Worm (Caenorhabditis elegans) whole organism, L3 larva: Measurements from ENCODE around the gene unc-4.
A peak's percentile ranks its signal among the peaks of the same experiment; 100 is the strongest.

Experiments
- R02D3.7 ChIP-seq: fragments of 150-350 bp; optimal IDR thresholded peaks from 2 replicates; lab custom pipeline; 2014; ENCODE audit warnings: missing biosample characterization, missing genetic modification characterization
- ZK546.5 ChIP-seq: sonication (generic microtip); optimal IDR thresholded peaks from 2 replicates; lab custom pipeline; 2017; ENCODE audit warnings: missing biosample characterization, missing genetic modification characterization
- aly-2 ChIP-seq: fragments of 150-350 bp; optimal IDR thresholded peaks from 2 replicates; lab custom pipeline; 2014; ENCODE audit warnings: missing biosample characterization, missing genetic modification characterization
- ceh-28 ChIP-seq: fragments of 150-350 bp; optimal IDR thresholded peaks from 2 replicates; lab custom pipeline; 2014; ENCODE audit warnings: missing biosample characterization, missing genetic modification reagents, missing genetic modification characterization
- ceh-82 ChIP-seq: fragments of 150-350 bp; optimal IDR thresholded peaks from 2 replicates; lab custom pipeline; 2014; ENCODE audit warnings: missing biosample characterization, missing genetic modification characterization
- elt-3 ChIP-seq, 3 experiments: fragments of 150-350 bp in 1 of 3; sonication (generic microtip) in 2 of 3; optimal IDR thresholded peaks; 2 replicates in 2 of 3; 4 replicates in 1 of 3; lab custom pipeline; 2014 to 2017; ENCODE audit warnings: missing biosample characterization in 3 of 3, missing genetic modification characterization in 3 of 3
- eor-1 ChIP-seq, 2 experiments: fragments of 150-350 bp; optimal IDR thresholded peaks; 2 replicates each; lab custom pipeline; 2014 to 2018; ENCODE audit warnings: missing biosample characterization in 2 of 2, missing genetic modification characterization in 2 of 2
- fkh-2 ChIP-seq: fragments of 150-350 bp; optimal IDR thresholded peaks from 2 replicates; lab custom pipeline; 2014; ENCODE audit warnings: missing biosample characterization, missing genetic modification reagents, missing genetic modification characterization
- fos-1 ChIP-seq: fragments of 150-350 bp; optimal IDR thresholded peaks from 2 replicates; lab custom pipeline; 2014; ENCODE audit warnings: missing biosample characterization, missing genetic modification characterization
- hmg-11 ChIP-seq: sonication (generic microtip); optimal IDR thresholded peaks from 2 replicates; lab custom pipeline; 2016; ENCODE audit warnings: missing genetic modification characterization, missing compliant biosample characterization
- jun-1 ChIP-seq: fragments of 150-350 bp; optimal IDR thresholded peaks from 2 replicates; lab custom pipeline; 2014; ENCODE audit warnings: missing biosample characterization, missing genetic modification reagents, missing genetic modification characterization
- lin-15B ChIP-seq: fragments of 150-350 bp; optimal IDR thresholded peaks from 2 replicates; lab custom pipeline; 2014; ENCODE audit warnings: missing biosample characterization, missing genetic modification characterization
- lin-39 ChIP-seq: fragments of 150-350 bp; optimal IDR thresholded peaks from 2 replicates; lab custom pipeline; 2018; ENCODE audit warnings: missing biosample characterization, missing genetic modification reagents, missing genetic modification characterization
- lsy-12 ChIP-seq: sonication (generic microtip); optimal IDR thresholded peaks from 2 replicates; lab custom pipeline; 2016; ENCODE audit warnings: mild to moderate bottlenecking, missing genetic modification characterization, missing compliant biosample characterization
- mdl-1 ChIP-seq: fragments of 150-350 bp; optimal IDR thresholded peaks from 2 replicates; lab custom pipeline; 2014; ENCODE audit warnings: missing biosample characterization, missing genetic modification characterization
- mml-1 ChIP-seq: fragments of 150-350 bp; sonication (generic microtip); optimal IDR thresholded peaks from 3 replicates; lab custom pipeline; 2014; ENCODE audit warnings: missing biosample characterization, missing genetic modification characterization
- nhr-11 ChIP-seq: fragments of 150-350 bp; optimal IDR thresholded peaks from 2 replicates; lab custom pipeline; 2014; ENCODE audit warnings: missing biosample characterization, missing genetic modification characterization
- nhr-12 ChIP-seq: fragments of 150-350 bp; optimal IDR thresholded peaks from 2 replicates; lab custom pipeline; 2014; ENCODE audit warnings: missing biosample characterization, missing genetic modification characterization
- nhr-23 ChIP-seq: fragments of 150-350 bp; optimal IDR thresholded peaks from 2 replicates; lab custom pipeline; 2014; ENCODE audit warnings: missing biosample characterization, missing genetic modification reagents, missing genetic modification characterization
- nhr-237 ChIP-seq: fragments of 150-350 bp; optimal IDR thresholded peaks from 2 replicates; lab custom pipeline; 2014; ENCODE audit warnings: missing biosample characterization, missing genetic modification characterization
- nhr-25 ChIP-seq: sonication (generic microtip); optimal IDR thresholded peaks from 2 replicates; lab custom pipeline; 2017; ENCODE audit warnings: missing biosample characterization, missing genetic modification characterization
- nhr-28 ChIP-seq: fragments of 150-350 bp; optimal IDR thresholded peaks from 2 replicates; lab custom pipeline; 2014; ENCODE audit warnings: missing biosample characterization, missing genetic modification characterization
- nhr-43 ChIP-seq: sonication (generic microtip); optimal IDR thresholded peaks from 2 replicates; lab custom pipeline; 2016; ENCODE audit warnings: mild to moderate bottlenecking, missing genetic modification characterization, missing compliant biosample characterization; ENCODE audit not compliant: poor library complexity, severe bottlenecking
- nhr-76 ChIP-seq: fragments of 150-350 bp; sonication (generic microtip); optimal IDR thresholded peaks from 5 replicates; lab custom pipeline; 2014; ENCODE audit warnings: missing biosample characterization, missing genetic modification characterization
- nhr-77 ChIP-seq: fragments of 150-350 bp; optimal IDR thresholded peaks from 2 replicates; lab custom pipeline; 2014; ENCODE audit warnings: missing biosample characterization, missing genetic modification characterization
- pha-4 ChIP-seq: fragments of 150-350 bp; optimal IDR thresholded peaks from 2 replicates; lab custom pipeline; 2014; ENCODE audit warnings: missing biosample characterization, missing genetic modification reagents, missing genetic modification characterization
- pqm-1 ChIP-seq: fragments of 150-350 bp; optimal IDR thresholded peaks from 2 replicates; lab custom pipeline; 2017; ENCODE audit warnings: missing biosample characterization, missing genetic modification characterization, inconsistent platforms
- snpc-4 ChIP-seq: fragments of 150-350 bp; optimal IDR thresholded peaks from 2 replicates; lab custom pipeline; 2014; ENCODE audit warnings: missing biosample characterization, missing genetic modification characterization
- tbx-2 ChIP-seq: sonication (generic microtip); optimal IDR thresholded peaks from 2 replicates; lab custom pipeline; 2016; ENCODE audit warnings: mild to moderate bottlenecking, missing genetic modification characterization, missing compliant biosample characterization
- unc-39 ChIP-seq: sonication (generic microtip); optimal IDR thresholded peaks from 4 replicates; lab custom pipeline; 2017; ENCODE audit warnings: missing biosample characterization, missing genetic modification characterization
- unc-62 ChIP-seq: fragments of 150-350 bp; sonication (generic microtip); optimal IDR thresholded peaks from 4 replicates; lab custom pipeline; 2014; ENCODE audit warnings: missing biosample characterization, missing genetic modification reagents, missing genetic modification characterization
- zag-1 ChIP-seq: fragments of 150-350 bp; optimal IDR thresholded peaks from 2 replicates; lab custom pipeline; 2014; ENCODE audit warnings: missing biosample characterization, missing genetic modification characterization
- ztf-11 ChIP-seq: fragments of 150-350 bp; optimal IDR thresholded peaks from 2 replicates; lab custom pipeline; 2014; ENCODE audit warnings: missing biosample characterization, missing genetic modification characterization
- ztf-4 ChIP-seq: fragments of 150-350 bp; optimal IDR thresholded peaks from 2 replicates; lab custom pipeline; 2014; ENCODE audit warnings: missing biosample characterization, missing genetic modification characterization

unc-4 gene

DNA sequence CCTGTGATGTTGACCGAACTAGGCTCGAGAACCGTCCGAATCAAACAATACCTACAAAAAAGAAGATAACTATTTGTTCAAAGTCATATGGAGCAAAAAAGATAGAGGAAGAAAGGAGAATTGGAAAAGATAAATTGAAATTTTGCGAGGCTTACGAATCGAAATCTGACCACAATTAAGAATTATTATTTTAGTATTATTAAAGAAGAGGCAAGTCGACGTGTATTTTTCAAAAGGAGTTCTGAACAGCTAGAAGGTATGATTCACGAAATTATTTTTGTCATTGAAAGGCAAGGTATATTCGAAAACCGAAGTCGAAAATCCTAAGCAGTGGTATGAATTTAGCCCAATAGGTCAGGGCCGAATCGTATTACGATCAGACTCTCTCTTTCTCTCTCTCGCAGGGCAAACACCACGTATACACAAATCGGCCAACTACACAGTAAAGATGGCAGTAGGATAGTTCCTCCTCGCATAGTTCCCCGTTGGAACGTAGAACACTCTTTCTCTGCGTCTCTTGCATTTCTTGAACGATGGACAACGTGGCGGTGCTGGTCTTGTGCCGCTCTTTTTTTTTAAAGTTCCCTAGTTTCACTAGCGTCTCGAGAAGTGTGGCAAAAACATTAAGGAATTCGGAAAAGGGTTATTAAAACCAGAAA, 9.0 kb downstream of the unc-4 start, which contains the start of gene vgln-1:
TSS of gene vgln-1 (minus strand) at position 51 of the 659 bp plus-strand sequence.
- TF ChIP-seq jun-1 (tag; lab: Kevin White, UChicago) (no peak), pha-4 (tag; lab: Kevin White, UChicago) (peak; percentile 69), ztf-11 (tag; lab: Kevin White, UChicago) (no peak), ceh-28 (tag; lab: Kevin White, UChicago) (no peak), nhr-28 (tag; lab: Kevin White, UChicago) (no peak), nhr-12 (tag; lab: Kevin White, UChicago) (no peak), snpc-4 (no peak), ztf-4 (tag; lab: Kevin White, UChicago) (no peak), unc-39 (tag; lab: Kevin White, UChicago) (no peak), elt-3 (tag; optimal IDR thresholded peaks at IDR 0.05; lab: Kevin White, UChicago) (no peak), hmg-11 (tag; lab: Kevin White, UChicago) (peak; percentile 1), nhr-237 (no peak), nhr-43 (tag; lab: Kevin White, UChicago) (no peak), eor-1 (tag; optimal IDR thresholded peaks at IDR 0.05; lab: Kevin White, UChicago) (no peak), nhr-11 (tag; lab: Kevin White, UChicago) (no peak), pqm-1 (no peak), ceh-82 (no peak), nhr-76 (tag; lab: Kevin White, UChicago) (no peak), nhr-23 (peak; percentile 61), lsy-12 (tag; lab: Kevin White, UChicago) (no peak), mdl-1 (no peak), nhr-77 (tag; lab: Kevin White, UChicago) (no peak), fkh-2 (tag; lab: Kevin White, UChicago) (no peak), nhr-25 (tag; lab: Kevin White, UChicago) (peak; percentile 55)

ce11 chrII:9888549-9888948, 11.6 kb downstream of the unc-4 start:
- TF ChIP-seq nhr-23: no peak
- TF ChIP-seq nhr-43 (tag; lab: Kevin White, UChicago): no peak
- no peak for TF ChIP-seq ztf-11 (tag; lab: Kevin White, UChicago)
- no peak for TF ChIP-seq lin-15B
- no peak for TF ChIP-seq ceh-28 (tag; lab: Kevin White, UChicago)
- no peak for TF ChIP-seq mml-1
- no peak for TF ChIP-seq unc-62 (GFP tag; lab: Kevin White, UChicago)
- no peak for TF ChIP-seq lsy-12 (tag; lab: Kevin White, UChicago)
- TF ChIP-seq aly-2 (tag; lab: Kevin White, UChicago): no peak
- TF ChIP-seq zag-1 (tag; lab: Kevin White, UChicago): no peak

- no peak for TF ChIP-seq lsy-12 (tag; lab: Kevin White, UChicago)
- TF ChIP-seq nhr-76 (tag; lab: Kevin White, UChicago): no peak
- no peak for TF ChIP-seq lin-39 (tag; lab: Kevin White, UChicago)
- no peak for TF ChIP-seq nhr-23
- TF ChIP-seq lin-15B: no peak
- no peak for TF ChIP-seq nhr-77 (tag; lab: Kevin White, UChicago)
- TF ChIP-seq unc-39 (tag; lab: Kevin White, UChicago): no peak
- no peak for TF ChIP-seq tbx-2 (tag; lab: Kevin White, UChicago)
- TF ChIP-seq R02D3.7 (tag; lab: Kevin White, UChicago): no peak
Measured at ce11 chrII:9886216-9886615, 14.0 kb downstream of the unc-4 start, which contains the start of gene algn-8. TSS of gene algn-8 (minus strand) at chrII:9886442.

ce11 chrII:9880826-9881225, 19.4 kb downstream of the unc-4 start, which contains the start of gene C08H9.15:
TSS of gene C08H9.15 (plus strand) at chrII:9881193.
- TF ChIP-seq ZK546.5 (tag; lab: Kevin White, UChicago): no peak
- peak; percentile 30 for TF ChIP-seq nhr-25 (tag; lab: Kevin White, UChicago)

ce11 chrII:9879815-9880214, 20.4 kb downstream of the unc-4 start:
- TF ChIP-seq elt-3 (tag; optimal IDR thresholded peaks at IDR 0.05; lab: Kevin White, UChicago) (no peak), lin-39 (tag; lab: Kevin White, UChicago) (no peak), nhr-23 (peak; percentile 32), mdl-1 (no peak), fos-1 (tag; lab: Kevin White, UChicago) (no peak), lsy-12 (tag; lab: Kevin White, UChicago) (no peak)
